Fruit fly (Drosophila melanogaster) whole organism, embryonic: ENCODE measurements around the gene CG33095.

Experiments used
- Abd-B ChIP-seq: fragments of 200-800 bp; sonication (Bioruptor generic); optimal IDR thresholded peaks from 2 replicates; lab custom pipeline; 2018; ENCODE audit warnings: missing biosample characterization, mild to moderate bottlenecking, missing genetic modification characterization, moderate library complexity
- CG1024 ChIP-seq: fragments of 200-800 bp; sonication (Bioruptor generic); IDR thresholded peaks from 2 replicates; pipeline ENCODE4 v1.3.6; 2022; ENCODE audit warnings: missing biosample characterization, missing genetic modification characterization
- CG10431 ChIP-seq: fragments of 200-800 bp; sonication (Bioruptor generic); optimal IDR thresholded peaks from 3 replicates; lab custom pipeline; 2018; ENCODE audit warnings: missing biosample characterization, mild to moderate bottlenecking, missing genetic modification characterization
- CG13123 ChIP-seq: fragments of 200-800 bp; sonication (Bioruptor generic); optimal IDR thresholded peaks from 2 replicates; lab custom pipeline; 2016; ENCODE audit warnings: missing biosample characterization, missing genetic modification characterization
- CG13287 ChIP-seq: fragments of 200-800 bp; sonication (Bioruptor generic); IDR thresholded peaks from 2 replicates; pipeline ENCODE4 v1.3.6; 2022; ENCODE audit warnings: missing biosample characterization, missing genetic modification characterization; ENCODE audit not compliant: partially characterized antibody
- CG18599 ChIP-seq: fragments of 200-800 bp; sonication (Bioruptor generic); optimal IDR thresholded peaks from 3 replicates; lab custom pipeline; 2017; ENCODE audit warnings: missing biosample characterization, missing genetic modification characterization, mild to moderate bottlenecking, moderate library complexity, missing genetic modification reagents
- CG2116 ChIP-seq: fragments of 200-800 bp; sonication (Bioruptor generic); optimal IDR thresholded peaks from 3 replicates; lab custom pipeline; 2018; ENCODE audit warnings: missing biosample characterization, mild to moderate bottlenecking, missing genetic modification characterization
- CG2120 ChIP-seq: fragments of 200-800 bp; sonication (Bioruptor generic); optimal IDR thresholded peaks from 3 replicates; lab custom pipeline; 2016; ENCODE audit warnings: missing biosample characterization, missing genetic modification characterization
- CG30403 ChIP-seq: fragments of 200-800 bp; sonication (Bioruptor generic); optimal IDR thresholded peaks from 3 replicates; lab custom pipeline; 2016; ENCODE audit warnings: missing biosample characterization, missing genetic modification characterization
- CG3407 ChIP-seq: fragments of 200-800 bp; sonication (Bioruptor generic); optimal IDR thresholded peaks from 2 replicates; lab custom pipeline; 2018; ENCODE audit warnings: missing biosample characterization, mild to moderate bottlenecking, missing genetic modification characterization
- CG4617 ChIP-seq: fragments of 200-800 bp; sonication (Bioruptor generic); optimal IDR thresholded peaks from 3 replicates; lab custom pipeline; 2016; ENCODE audit warnings: missing biosample characterization, missing genetic modification characterization, borderline replicate concordance
- CG4854 ChIP-seq: fragments of 200-800 bp; sonication (Bioruptor generic); optimal IDR thresholded peaks from 2 replicates; lab custom pipeline; 2016; ENCODE audit warnings: missing biosample characterization, missing genetic modification characterization, inconsistent platforms
- CG6272 ChIP-seq: fragments of 200-800 bp; sonication (Bioruptor generic); IDR thresholded peaks from 2 replicates; pipeline ENCODE4 v1.3.6; 2022; ENCODE audit warnings: missing biosample characterization, missing genetic modification characterization
- CG7271 ChIP-seq: fragments of 200-800 bp; sonication (Bioruptor generic); optimal IDR thresholded peaks from 2 replicates; lab custom pipeline; 2018; ENCODE audit warnings: missing biosample characterization, mild to moderate bottlenecking, missing genetic modification characterization, moderate library complexity
- CG8359 ChIP-seq: fragments of 200-800 bp; sonication (Bioruptor generic); optimal IDR thresholded peaks from 2 replicates; lab custom pipeline; 2017; ENCODE audit warnings: missing biosample characterization, mild to moderate bottlenecking, missing genetic modification characterization, borderline replicate concordance
- CG9437 ChIP-seq: fragments of 200-800 bp; sonication (Bioruptor generic); optimal IDR thresholded peaks from 2 replicates; lab custom pipeline; 2018; ENCODE audit warnings: missing biosample characterization, mild to moderate bottlenecking, missing genetic modification characterization
- CG9727 ChIP-seq: fragments of 200-800 bp; sonication (Bioruptor generic); optimal IDR thresholded peaks from 3 replicates; lab custom pipeline; 2017; ENCODE audit warnings: missing biosample characterization, mild to moderate bottlenecking, missing genetic modification characterization
- CkIIα-i1 ChIP-seq: fragments of 200-800 bp; sonication (Bioruptor generic); IDR thresholded peaks from 2 replicates; pipeline ENCODE4 v1.3.6; 2022; ENCODE audit warnings: missing biosample characterization, missing genetic modification characterization
- D ChIP-seq, 2 experiments: fragments of 200-800 bp in 1 of 2; fragments of >200 bp in 1 of 2; sonication (Bioruptor generic) in 1 of 2; optimal IDR thresholded peaks; 2 replicates in 1 of 2; 3 replicates in 1 of 2; lab custom pipeline; 2017; ENCODE audit warnings: mild to moderate bottlenecking in 1 of 2, missing biosample characterization in 1 of 2, missing genetic modification characterization in 1 of 2, missing genetic modification reagents in 1 of 2
- Fer1 ChIP-seq: fragments of 200-800 bp; sonication (Bioruptor generic); optimal IDR thresholded peaks from 2 replicates; lab custom pipeline; 2017; ENCODE audit warnings: missing biosample characterization, mild to moderate bottlenecking, missing genetic modification characterization
- Fer2 ChIP-seq: fragments of 200-800 bp; sonication (Bioruptor generic); optimal IDR thresholded peaks from 2 replicates; lab custom pipeline; 2018; ENCODE audit warnings: missing biosample characterization, mild to moderate bottlenecking, missing genetic modification characterization, moderate library complexity
- HLH3B ChIP-seq: fragments of 200-800 bp; sonication (Bioruptor generic); IDR thresholded peaks from 2 replicates; pipeline ENCODE4 v1.3.6; 2022; ENCODE audit warnings: missing biosample characterization, missing genetic modification characterization
- Hmx ChIP-seq: fragments of 200-800 bp; sonication (Bioruptor generic); optimal IDR thresholded peaks from 2 replicates; lab custom pipeline; 2016; ENCODE audit warnings: missing biosample characterization, missing genetic modification characterization
- Lpt ChIP-seq: fragments of >200 bp; optimal IDR thresholded peaks from 2 replicates; lab custom pipeline; 2018; ENCODE audit warnings: missing biosample characterization, missing genetic modification characterization
- Max ChIP-seq: fragments of 200-800 bp; sonication (Bioruptor generic); optimal IDR thresholded peaks from 2 replicates; lab custom pipeline; 2016; ENCODE audit warnings: missing biosample characterization, mild to moderate bottlenecking, missing genetic modification characterization
- Myb ChIP-seq: fragments of 200-800 bp; sonication (Bioruptor generic); optimal IDR thresholded peaks from 2 replicates; lab custom pipeline; 2016; ENCODE audit warnings: missing biosample characterization, missing genetic modification characterization
- Nf-YC ChIP-seq: fragments of 200-800 bp; optimal IDR thresholded peaks from 3 replicates; lab custom pipeline; 2019; ENCODE audit warnings: missing biosample characterization, mild to moderate bottlenecking, missing genetic modification characterization, moderate library complexity
- Oli ChIP-seq: fragments of 200-800 bp; sonication (Bioruptor generic); optimal IDR thresholded peaks from 2 replicates; lab custom pipeline; 2018; ENCODE audit warnings: missing biosample characterization, mild to moderate bottlenecking, missing genetic modification characterization, moderate library complexity
- Optix ChIP-seq: fragments of 200-800 bp; sonication (Bioruptor generic); IDR thresholded peaks from 3 replicates; pipeline ENCODE4 v1.3.6; 2022; ENCODE audit warnings: missing biosample characterization, missing genetic modification characterization
- Rx ChIP-seq: fragments of 200-800 bp; sonication (Bioruptor generic); IDR thresholded peaks from 2 replicates; pipeline ENCODE4 v1.3.6; 2022; ENCODE audit warnings: missing biosample characterization, missing genetic modification characterization
- TFAM ChIP-seq: fragments of 200-800 bp; sonication (Bioruptor generic); optimal IDR thresholded peaks from 2 replicates; lab custom pipeline; 2017; ENCODE audit warnings: missing biosample characterization, missing genetic modification characterization, inconsistent platforms
- Xrp1 ChIP-seq: fragments of 200-800 bp; sonication (Bioruptor generic); IDR thresholded peaks from 2 replicates; pipeline ENCODE4 v1.3.6; 2022; ENCODE audit warnings: missing biosample characterization, missing genetic modification characterization
- ase ChIP-seq: fragments of 200-800 bp; sonication (Bioruptor generic); IDR thresholded peaks from 3 replicates; pipeline ENCODE4 v1.3.6; 2022; ENCODE audit warnings: missing biosample characterization, missing genetic modification characterization
- dpn ChIP-seq, 2 experiments: fragments of 200-800 bp; sonication (Bioruptor generic); optimal IDR thresholded peaks; 3 replicates each; lab custom pipeline; 2016; ENCODE audit warnings: missing biosample characterization in 2 of 2, missing genetic modification characterization in 2 of 2
- inv ChIP-seq: fragments of 200-800 bp; sonication (Bioruptor generic); IDR thresholded peaks from 2 replicates; pipeline ENCODE4 v1.3.6; 2022; ENCODE audit warnings: missing biosample characterization, missing genetic modification characterization; ENCODE audit not compliant: partially characterized antibody
- kay ChIP-seq: fragments of 200-800 bp; sonication (Bioruptor generic); optimal IDR thresholded peaks from 2 replicates; lab custom pipeline; 2016; ENCODE audit warnings: missing biosample characterization, missing genetic modification characterization
- odd ChIP-seq: fragments of 200-800 bp; sonication (Bioruptor generic); optimal IDR thresholded peaks from 2 replicates; lab custom pipeline; 2017; ENCODE audit warnings: missing biosample characterization, mild to moderate bottlenecking, missing genetic modification characterization
- onecut ChIP-seq: fragments of 200-800 bp; sonication (Bioruptor generic); IDR thresholded peaks from 2 replicates; pipeline ENCODE4 v1.3.6; 2022; ENCODE audit warnings: missing biosample characterization, missing genetic modification characterization
- phol ChIP-seq: fragments of 200-800 bp; sonication (Bioruptor generic); optimal IDR thresholded peaks from 3 replicates; lab custom pipeline; 2018; ENCODE audit warnings: missing biosample characterization, mild to moderate bottlenecking, missing genetic modification characterization, moderate library complexity
- rib ChIP-seq: fragments of 200-800 bp; sonication (Bioruptor generic); IDR thresholded peaks from 2 replicates; pipeline ENCODE4 v1.3.6; 2022; ENCODE audit warnings: missing biosample characterization, missing genetic modification characterization
- slbo ChIP-seq: fragments of 200-800 bp; sonication (Bioruptor generic); IDR thresholded peaks from 2 replicates; pipeline ENCODE4 v1.3.6; 2022; ENCODE audit warnings: missing biosample characterization, missing genetic modification characterization
- sug ChIP-seq: fragments of 200-800 bp; optimal IDR thresholded peaks from 2 replicates; lab custom pipeline; 2019; ENCODE audit warnings: missing biosample characterization, mild to moderate bottlenecking, missing genetic modification characterization, moderate library complexity
- trem ChIP-seq: fragments of 200-800 bp; optimal IDR thresholded peaks from 3 replicates; lab custom pipeline; 2019; ENCODE audit warnings: missing biosample characterization, mild to moderate bottlenecking, missing genetic modification characterization, moderate library complexity
- ttk ChIP-seq: fragments of 200-800 bp; sonication (Bioruptor generic); IDR thresholded peaks from 2 replicates; pipeline ENCODE4 v2.1.2; 2022; ENCODE audit warnings: missing biosample characterization, missing genetic modification characterization
- unc-4 ChIP-seq: fragments of 200-800 bp; sonication (Bioruptor generic); IDR thresholded peaks from 2 replicates; pipeline ENCODE4 v1.3.6; 2022; ENCODE audit warnings: missing biosample characterization, missing genetic modification characterization; ENCODE audit not compliant: partially characterized antibody
- vnd ChIP-seq: fragments of 200-800 bp; sonication (Bioruptor generic); IDR thresholded peaks from 3 replicates; pipeline ENCODE4 v1.3.6; 2022; ENCODE audit warnings: missing biosample characterization, missing genetic modification characterization; ENCODE audit not compliant: partially characterized antibody
- yki ChIP-seq: fragments of >200 bp; optimal IDR thresholded peaks from 3 replicates; lab custom pipeline; 2018
- zf30C ChIP-seq: fragments of 200-800 bp; sonication (Bioruptor generic); optimal IDR thresholded peaks from 3 replicates; lab custom pipeline; 2018; ENCODE audit warnings: missing biosample characterization, mild to moderate bottlenecking, missing genetic modification characterization

The CG33095 gene

dm6 chr3R:25054451-25055188 lies 42.9 kb upstream of the CG33095 start, which contains the start of gene CG31109 (continued):
- no peak for TF ChIP-seq CG4854 (GFP tag; lab: Kevin White, UChicago)
- no peak for TF ChIP-seq HLH3B

dm6 chr3R:25056016-25056415 lies 41.5 kb upstream of the CG33095 start, which contains the start of the genes CG31111 and stac:
Gene CG31111, minus strand, starts transcription at chr3R:25056177.
Gene stac, plus strand, starts transcription at chr3R:25056286.
- TF ChIP-seq CG13123 (GFP tag; lab: Kevin White, UChicago) (no peak), CG13287 (GFP tag; lab: Robert Waterston, UW) (peak; percentile 37; the same call in 1 of the 2 replicates), yki (lab: Kevin White, UChicago) (no peak), Nf-YC (tag; lab: Kevin White, UChicago) (peak; percentile 5), CG6272 (GFP tag; lab: Robert Waterston, UW) (no peak), Fer2 (tag; lab: Kevin White, UChicago) (no peak), sug (peak; percentile 14), unc-4 (GFP tag; lab: Robert Waterston, UW) (0 out of 2 replicates have a peak, but pooled peaks have one; percentile 22), zf30C (no peak), dpn (GFP tag; optimal IDR thresholded peaks at IDR 0.05; lab: Kevin White, UChicago) (no peak), TFAM (GFP tag; lab: Kevin White, UChicago) (no peak), Rx (GFP tag; lab: Robert Waterston, UW) (no peak), rib (GFP tag; lab: Robert Waterston, UW) (no peak), Fer1 (GFP tag; lab: Kevin White, UChicago) (peak; percentile 51), slbo (GFP tag; lab: Robert Waterston, UW) (no peak), Lpt (no peak), ase (GFP tag; lab: Robert Waterston, UW) (no peak), CG30403 (GFP tag; lab: Kevin White, UChicago) (no peak), odd (peak; percentile 18), CG18599 (GFP tag; lab: Kevin White, UChicago) (no peak), CG3407 (no peak), Abd-B (GFP tag; lab: Kevin White, UChicago) (no peak), CG9437 (GFP tag; lab: Kevin White, UChicago) (no peak), Max (GFP tag; lab: Kevin White, UChicago) (no peak), D (optimal IDR thresholded peaks at IDR 0.05; lab: Kevin White, UChicago) (no peak), D (GFP tag; optimal IDR thresholded peaks at IDR 0.05; lab: Kevin White, UChicago) (no peak), CG2116 (GFP tag; lab: Kevin White, UChicago) (peak; percentile 98), CG1024 (GFP tag; lab: Robert Waterston, UW) (no peak), vnd (GFP tag; lab: Robert Waterston, UW) (no peak), CG10431 (GFP tag; lab: Kevin White, UChicago) (no peak), CkIIα-i1 (GFP tag; lab: Robert Waterston, UW) (no peak), Myb (GFP tag; lab: Kevin White, UChicago) (no peak), CG9727 (no peak), CG4854 (GFP tag; lab: Kevin White, UChicago) (no peak), CG4617 (GFP tag; lab: Kevin White, UChicago) (peak; percentile 4), inv (GFP tag; lab: Robert Waterston, UW) (no peak), Xrp1 (GFP tag; lab: Robert Waterston, UW) (no peak), onecut (GFP tag; lab: Robert Waterston, UW) (no peak), trem (tag; lab: Kevin White, UChicago) (peak; percentile 90), CG8359 (GFP tag; lab: Kevin White, UChicago) (no peak), ttk (GFP tag; lab: Robert Waterston, UW) (no peak), Oli (tag; lab: Kevin White, UChicago) (no peak), phol (tag; lab: Kevin White, UChicago) (no peak), Optix (GFP tag; lab: Robert Waterston, UW) (no peak), CG2120 (GFP tag; lab: Kevin White, UChicago) (no peak), kay (GFP tag; lab: Kevin White, UChicago) (no peak), CG7271 (tag; lab: Kevin White, UChicago) (no peak), Hmx (GFP tag; lab: Kevin White, UChicago) (peak; percentile 42)
